Worm (Caenorhabditis elegans) whole organism, L3 larva: ENCODE data around the gene Y73F8A.14.

Experiments used
- R02D3.7 ChIP-seq: fragments of 150-350 bp; optimal IDR thresholded peaks from 2 replicates; lab custom pipeline; 2014; ENCODE audit warnings: missing biosample characterization, missing genetic modification characterization
- ZK546.5 ChIP-seq: sonication (generic microtip); optimal IDR thresholded peaks from 2 replicates; lab custom pipeline; 2017; ENCODE audit warnings: missing biosample characterization, missing genetic modification characterization
- aly-2 ChIP-seq: fragments of 150-350 bp; optimal IDR thresholded peaks from 2 replicates; lab custom pipeline; 2014; ENCODE audit warnings: missing biosample characterization, missing genetic modification characterization
- ama-1 ChIP-seq: fragments of 150-350 bp; optimal IDR thresholded peaks from 2 replicates; lab custom pipeline; 2018
- ceh-16 ChIP-seq: sonication (generic microtip); optimal IDR thresholded peaks from 2 replicates; lab custom pipeline; 2017; ENCODE audit warnings: missing biosample characterization, missing genetic modification characterization
- ceh-28 ChIP-seq: fragments of 150-350 bp; optimal IDR thresholded peaks from 2 replicates; lab custom pipeline; 2014; ENCODE audit warnings: missing biosample characterization, missing genetic modification reagents, missing genetic modification characterization
- ceh-82 ChIP-seq: fragments of 150-350 bp; optimal IDR thresholded peaks from 2 replicates; lab custom pipeline; 2014; ENCODE audit warnings: missing biosample characterization, missing genetic modification characterization
- ceh-9 ChIP-seq: sonication (generic microtip); optimal IDR thresholded peaks from 2 replicates; lab custom pipeline; 2018; ENCODE audit warnings: missing biosample characterization, missing genetic modification characterization
- daf-12 ChIP-seq: fragments of 150-350 bp; optimal IDR thresholded peaks from 2 replicates; lab custom pipeline; 2014; ENCODE audit warnings: missing biosample characterization, missing genetic modification reagents, missing genetic modification characterization
- egl-27 ChIP-seq: sonication (generic microtip); optimal IDR thresholded peaks from 4 replicates; lab custom pipeline; 2017; ENCODE audit warnings: missing biosample characterization, missing genetic modification reagents, missing genetic modification characterization
- elt-2 ChIP-seq: sonication (generic microtip); optimal IDR thresholded peaks from 2 replicates; lab custom pipeline; 2016; ENCODE audit warnings: missing genetic modification reagents, mild to moderate bottlenecking, missing genetic modification characterization, missing compliant biosample characterization
- eor-1 ChIP-seq, 2 experiments: fragments of 150-350 bp; optimal IDR thresholded peaks; 2 replicates each; lab custom pipeline; 2014 to 2018; ENCODE audit warnings: missing biosample characterization in 2 of 2, missing genetic modification characterization in 2 of 2
- fkh-10 ChIP-seq: sonication (generic microtip); optimal IDR thresholded peaks from 2 replicates; lab custom pipeline; 2017; ENCODE audit warnings: missing biosample characterization, missing genetic modification reagents, missing genetic modification characterization
- fkh-2 ChIP-seq: fragments of 150-350 bp; optimal IDR thresholded peaks from 2 replicates; lab custom pipeline; 2014; ENCODE audit warnings: missing biosample characterization, missing genetic modification reagents, missing genetic modification characterization
- fos-1 ChIP-seq: fragments of 150-350 bp; optimal IDR thresholded peaks from 2 replicates; lab custom pipeline; 2014; ENCODE audit warnings: missing biosample characterization, missing genetic modification characterization
- hmg-11 ChIP-seq: sonication (generic microtip); optimal IDR thresholded peaks from 2 replicates; lab custom pipeline; 2016; ENCODE audit warnings: missing genetic modification characterization, missing compliant biosample characterization
- jun-1 ChIP-seq: fragments of 150-350 bp; optimal IDR thresholded peaks from 2 replicates; lab custom pipeline; 2014; ENCODE audit warnings: missing biosample characterization, missing genetic modification reagents, missing genetic modification characterization
- lin-39 ChIP-seq: fragments of 150-350 bp; optimal IDR thresholded peaks from 2 replicates; lab custom pipeline; 2018; ENCODE audit warnings: missing biosample characterization, missing genetic modification reagents, missing genetic modification characterization
- lsy-12 ChIP-seq: sonication (generic microtip); optimal IDR thresholded peaks from 2 replicates; lab custom pipeline; 2016; ENCODE audit warnings: mild to moderate bottlenecking, missing genetic modification characterization, missing compliant biosample characterization
- mdl-1 ChIP-seq: fragments of 150-350 bp; optimal IDR thresholded peaks from 2 replicates; lab custom pipeline; 2014; ENCODE audit warnings: missing biosample characterization, missing genetic modification characterization
- mml-1 ChIP-seq: fragments of 150-350 bp; sonication (generic microtip); optimal IDR thresholded peaks from 3 replicates; lab custom pipeline; 2014; ENCODE audit warnings: missing biosample characterization, missing genetic modification characterization
- nfya-1 ChIP-seq: sonication (generic microtip); optimal IDR thresholded peaks from 2 replicates; lab custom pipeline; 2017; ENCODE audit warnings: missing genetic modification characterization, mild to moderate bottlenecking, missing compliant biosample characterization, antibody characterized with exemption, moderate library complexity; ENCODE audit not compliant: insufficient read depth
- nhr-11 ChIP-seq: fragments of 150-350 bp; optimal IDR thresholded peaks from 2 replicates; lab custom pipeline; 2014; ENCODE audit warnings: missing biosample characterization, missing genetic modification characterization
- nhr-23 ChIP-seq: fragments of 150-350 bp; optimal IDR thresholded peaks from 2 replicates; lab custom pipeline; 2014; ENCODE audit warnings: missing biosample characterization, missing genetic modification reagents, missing genetic modification characterization
- nhr-25 ChIP-seq: sonication (generic microtip); optimal IDR thresholded peaks from 2 replicates; lab custom pipeline; 2017; ENCODE audit warnings: missing biosample characterization, missing genetic modification characterization
- nhr-28 ChIP-seq: fragments of 150-350 bp; optimal IDR thresholded peaks from 2 replicates; lab custom pipeline; 2014; ENCODE audit warnings: missing biosample characterization, missing genetic modification characterization
- nhr-43 ChIP-seq: sonication (generic microtip); optimal IDR thresholded peaks from 2 replicates; lab custom pipeline; 2016; ENCODE audit warnings: mild to moderate bottlenecking, missing genetic modification characterization, missing compliant biosample characterization; ENCODE audit not compliant: poor library complexity, severe bottlenecking
- nhr-67 ChIP-seq: fragments of 150-350 bp; optimal IDR thresholded peaks from 2 replicates; lab custom pipeline; 2014; ENCODE audit warnings: missing biosample characterization, missing genetic modification characterization
- nhr-76 ChIP-seq: fragments of 150-350 bp; sonication (generic microtip); optimal IDR thresholded peaks from 5 replicates; lab custom pipeline; 2014; ENCODE audit warnings: missing biosample characterization, missing genetic modification characterization
- nhr-77 ChIP-seq: fragments of 150-350 bp; optimal IDR thresholded peaks from 2 replicates; lab custom pipeline; 2014; ENCODE audit warnings: missing biosample characterization, missing genetic modification characterization
- pha-4 ChIP-seq: fragments of 150-350 bp; optimal IDR thresholded peaks from 2 replicates; lab custom pipeline; 2014; ENCODE audit warnings: missing biosample characterization, missing genetic modification reagents, missing genetic modification characterization
- pqm-1 ChIP-seq: fragments of 150-350 bp; optimal IDR thresholded peaks from 2 replicates; lab custom pipeline; 2017; ENCODE audit warnings: missing biosample characterization, missing genetic modification characterization, inconsistent platforms
- sea-2 ChIP-seq: fragments of 150-350 bp; sonication (generic microtip); optimal IDR thresholded peaks from 4 replicates; lab custom pipeline; 2014; ENCODE audit warnings: missing biosample characterization, missing genetic modification reagents, missing genetic modification characterization
- skn-1 ChIP-seq: fragments of 150-350 bp; optimal IDR thresholded peaks from 2 replicates; lab custom pipeline; 2014; ENCODE audit warnings: missing biosample characterization, missing genetic modification characterization
- snpc-4 ChIP-seq: fragments of 150-350 bp; optimal IDR thresholded peaks from 2 replicates; lab custom pipeline; 2014; ENCODE audit warnings: missing biosample characterization, missing genetic modification characterization
- tbx-2 ChIP-seq: sonication (generic microtip); optimal IDR thresholded peaks from 2 replicates; lab custom pipeline; 2016; ENCODE audit warnings: mild to moderate bottlenecking, missing genetic modification characterization, missing compliant biosample characterization
- unc-39 ChIP-seq: sonication (generic microtip); optimal IDR thresholded peaks from 4 replicates; lab custom pipeline; 2017; ENCODE audit warnings: missing biosample characterization, missing genetic modification characterization
- unc-62 ChIP-seq: fragments of 150-350 bp; sonication (generic microtip); optimal IDR thresholded peaks from 4 replicates; lab custom pipeline; 2014; ENCODE audit warnings: missing biosample characterization, missing genetic modification reagents, missing genetic modification characterization
- zag-1 ChIP-seq: fragments of 150-350 bp; optimal IDR thresholded peaks from 2 replicates; lab custom pipeline; 2014; ENCODE audit warnings: missing biosample characterization, missing genetic modification characterization
- ztf-11 ChIP-seq: fragments of 150-350 bp; optimal IDR thresholded peaks from 2 replicates; lab custom pipeline; 2014; ENCODE audit warnings: missing biosample characterization, missing genetic modification characterization
- ztf-4 ChIP-seq: fragments of 150-350 bp; optimal IDR thresholded peaks from 2 replicates; lab custom pipeline; 2014; ENCODE audit warnings: missing biosample characterization, missing genetic modification characterization

Gene Y73F8A.14

ce11 chrIV:15289508-15289907 lies 29.4 kb downstream of the Y73F8A.14 start:
- TF ChIP-seq unc-62 (GFP tag; lab: Kevin White, UChicago) (no peak), ceh-9 (tag; lab: Kevin White, UChicago) (no peak), nfya-1 (no peak), lsy-12 (tag; lab: Kevin White, UChicago) (no peak), pha-4 (tag; lab: Kevin White, UChicago) (peak; percentile 21), nhr-28 (tag; lab: Kevin White, UChicago) (no peak), ceh-16 (no peak), hmg-11 (tag; lab: Kevin White, UChicago) (peak; percentile 33), snpc-4 (tag; lab: Kevin White, UChicago) (peak; percentile 31), ceh-82 (tag; lab: Kevin White, UChicago) (no peak), nhr-76 (tag; lab: Kevin White, UChicago) (no peak), nhr-43 (tag; lab: Kevin White, UChicago) (no peak), egl-27 (no peak), skn-1 (tag; lab: Kevin White, UChicago) (no peak), elt-2 (tag; lab: Kevin White, UChicago) (peak; percentile 1)

- no peak for TF ChIP-seq aly-2 (tag; lab: Kevin White, UChicago)
- TF ChIP-seq ceh-28 (tag; lab: Kevin White, UChicago) = no peak
- no peak for TF ChIP-seq jun-1 (tag; lab: Kevin White, UChicago)
- TF ChIP-seq nhr-77 (tag; lab: Kevin White, UChicago) = no peak
- no peak for TF ChIP-seq unc-62 (GFP tag; lab: Kevin White, UChicago)
- TF ChIP-seq elt-2 (tag; lab: Kevin White, UChicago) = no peak
- TF ChIP-seq zag-1 = no peak
- TF ChIP-seq fkh-2 (tag; lab: Kevin White, UChicago) = no peak
- no peak for TF ChIP-seq nhr-67
- no peak for TF ChIP-seq pqm-1 (tag; lab: Kevin White, UChicago)
- TF ChIP-seq ama-1 (lab: Kevin White, UChicago) = no peak
- TF ChIP-seq daf-12 (tag; lab: Kevin White, UChicago) = no peak
- TF ChIP-seq ceh-9 (tag; lab: Kevin White, UChicago) = no peak
- no peak for TF ChIP-seq ceh-82 (tag; lab: Kevin White, UChicago)
- no peak for TF ChIP-seq sea-2 (GFP tag; lab: Kevin White, UChicago)
- no peak for TF ChIP-seq hmg-11 (tag; lab: Kevin White, UChicago)
Observed at ce11 chrIV:15283617-15284016, 35.3 kb downstream of the Y73F8A.14 start.

- TF ChIP-seq R02D3.7 (tag; lab: Kevin White, UChicago) (no peak), nhr-76 (tag; lab: Kevin White, UChicago) (no peak), nhr-28 (tag; lab: Kevin White, UChicago) (no peak), nhr-43 (tag; lab: Kevin White, UChicago) (no peak), sea-2 (GFP tag; lab: Kevin White, UChicago) (no peak), mml-1 (tag; lab: Kevin White, UChicago) (no peak), daf-12 (tag; lab: Kevin White, UChicago) (no peak), ama-1 (lab: Kevin White, UChicago) (no peak), elt-2 (tag; lab: Kevin White, UChicago) (no peak), eor-1 (tag; optimal IDR thresholded peaks at IDR 0.05; lab: Kevin White, UChicago) (no peak), nhr-23 (tag; lab: Kevin White, UChicago) (no peak), nfya-1 (no peak)
Observed at ce11 chrIV:15280219-15280618, 38.7 kb downstream of the Y73F8A.14 start.

- TF ChIP-seq ztf-4 (tag; lab: Kevin White, UChicago) = no peak
- TF ChIP-seq hmg-11 (tag; lab: Kevin White, UChicago) = no peak
- TF ChIP-seq elt-2 (tag; lab: Kevin White, UChicago) = no peak
- TF ChIP-seq mml-1 (tag; lab: Kevin White, UChicago) = no peak
- no peak for TF ChIP-seq ztf-11 (tag; lab: Kevin White, UChicago)
- no peak for TF ChIP-seq eor-1 (tag; optimal IDR thresholded peaks at IDR 0.05; lab: Kevin White, UChicago)
- TF ChIP-seq nhr-28 (tag; lab: Kevin White, UChicago) = no peak
Observed at ce11 chrIV:15275363-15275854, 43.5 kb downstream of the Y73F8A.14 start, which contains the start of gene ccg-1. Gene ccg-1 (minus strand): TSS chrIV:15275804.

- TF ChIP-seq nhr-23 (tag; lab: Kevin White, UChicago) (no peak), mml-1 (tag; lab: Kevin White, UChicago) (no peak), snpc-4 (tag; lab: Kevin White, UChicago) (no peak), ZK546.5 (tag; lab: Kevin White, UChicago) (no peak), fos-1 (tag; lab: Kevin White, UChicago) (no peak), ceh-28 (tag; lab: Kevin White, UChicago) (no peak), lsy-12 (tag; lab: Kevin White, UChicago) (no peak), fkh-10 (GFP tag; lab: Kevin White, UChicago) (no peak), ztf-4 (tag; lab: Kevin White, UChicago) (no peak), ceh-82 (tag; lab: Kevin White, UChicago) (no peak), nhr-25 (tag; lab: Kevin White, UChicago) (no peak), ceh-16 (no peak), ceh-9 (tag; lab: Kevin White, UChicago) (no peak), unc-39 (tag; lab: Kevin White, UChicago) (no peak), nhr-11 (peak; percentile 7), tbx-2 (tag; lab: Kevin White, UChicago) (no peak), elt-2 (tag; lab: Kevin White, UChicago) (no peak), nfya-1 (peak; percentile 20), lin-39 (tag; lab: Kevin White, UChicago) (peak; percentile 16), egl-27 (no peak), jun-1 (tag; lab: Kevin White, UChicago) (no peak), mdl-1 (tag; lab: Kevin White, UChicago) (no peak), eor-1 (tag; optimal IDR thresholded peaks at IDR 0.05; lab: Kevin White, UChicago) (no peak)
- TF ChIP-seq, all 47 proteins: peak for 3
Observed at ce11 chrIV:15274063-15274462, 44.8 kb downstream of the Y73F8A.14 start.
